Worm (Caenorhabditis elegans): Measurements from ENCODE around the gene nhr-67.
"Not testable (repeated sequence)": the region's sequence is repeated elsewhere in the genome, so short reads cannot be mapped to it uniquely, and the experiment has no call there.

ce11 chrIV:11202389-11202788 is 32.8 kb downstream of the nhr-67 start, which contains the start of gene R07H5.11:
- not testable (repeated sequence) for TF ChIP-seq jun-1 (tag; optimal IDR thresholded peaks at IDR 0.05); ama-1 (optimal IDR thresholded peaks at IDR 0.05); unc-39 (tag; optimal IDR thresholded peaks at IDR 0.05); ceh-28 (tag; optimal IDR thresholded peaks at IDR 0.05); snpc-4 (tag; optimal IDR thresholded peaks at IDR 0.05); ztf-11 (tag; optimal IDR thresholded peaks at IDR 0.05)
